Worm (Caenorhabditis elegans) whole organism, L1 larva: ENCODE data around the gene sup-18.

ENCODE experiments used
- ama-1 ChIP-seq: fragments of 150-350 bp; optimal IDR thresholded peaks from 2 replicates; lab custom pipeline; 2014
- ces-1 ChIP-seq: fragments of 150-350 bp; optimal IDR thresholded peaks from 2 replicates; lab custom pipeline; 2014; ENCODE audit warnings: missing biosample characterization, missing genetic modification reagents, missing genetic modification characterization
- nhr-28 ChIP-seq: fragments of 150-350 bp; optimal IDR thresholded peaks from 2 replicates; lab custom pipeline; 2014; ENCODE audit warnings: missing biosample characterization, missing genetic modification characterization
- nhr-77 ChIP-seq: fragments of 150-350 bp; optimal IDR thresholded peaks from 2 replicates; lab custom pipeline; 2014; ENCODE audit warnings: missing biosample characterization, missing genetic modification characterization
- snpc-4 ChIP-seq: fragments of 150-350 bp; optimal IDR thresholded peaks from 2 replicates; lab custom pipeline; 2014; ENCODE audit warnings: missing biosample characterization, missing genetic modification characterization
- unc-62 ChIP-seq: fragments of 150-350 bp; optimal IDR thresholded peaks from 2 replicates; lab custom pipeline; 2014; ENCODE audit warnings: missing biosample characterization, missing genetic modification reagents, missing genetic modification characterization
- ztf-4 ChIP-seq: fragments of 150-350 bp; optimal IDR thresholded peaks from 2 replicates; lab custom pipeline; 2014; ENCODE audit warnings: missing biosample characterization, missing genetic modification characterization

- TF ChIP-seq ces-1: no peak
- no peak for TF ChIP-seq snpc-4 (tag; lab: Kevin White, UChicago)
- TF ChIP-seq ama-1 (lab: Kevin White, UChicago): no peak
- TF ChIP-seq unc-62 (GFP tag; lab: Kevin White, UChicago): no peak
- TF ChIP-seq nhr-77 (tag; lab: Kevin White, UChicago): no peak
- TF ChIP-seq ztf-4 (tag; lab: Kevin White, UChicago): no peak
- no peak for TF ChIP-seq nhr-28
Measured at ce11 chrIII:7857142-7857541, 21.6 kb downstream of the sup-18 start, which contains the start of gene tag-307.
